Fruit fly (Drosophila melanogaster) whole organism, embryonic: ENCODE results near the gene Rh5.

ENCODE experiments used
- Asciz ChIP-seq: fragments of 200-800 bp; sonication (Bioruptor generic); optimal IDR thresholded peaks from 2 replicates; lab custom pipeline; 2017; ENCODE audit warnings: missing biosample characterization, mild to moderate bottlenecking, missing genetic modification characterization, missing genetic modification reagents
- Atf3 ChIP-seq: fragments of 200-800 bp; sonication (Bioruptor generic); optimal IDR thresholded peaks from 3 replicates; lab custom pipeline; 2016; ENCODE audit warnings: missing biosample characterization, missing genetic modification characterization
- B-H1 ChIP-seq: fragments of 200-800 bp; sonication (Bioruptor generic); IDR thresholded peaks from 3 replicates; pipeline ENCODE4 v1.3.6; 2022; ENCODE audit warnings: missing biosample characterization, missing genetic modification characterization
- CG10431 ChIP-seq: fragments of 200-800 bp; sonication (Bioruptor generic); optimal IDR thresholded peaks from 3 replicates; lab custom pipeline; 2018; ENCODE audit warnings: missing biosample characterization, mild to moderate bottlenecking, missing genetic modification characterization
- CG12071 ChIP-seq: fragments of 200-800 bp; sonication (Bioruptor generic); optimal IDR thresholded peaks from 3 replicates; lab custom pipeline; 2018; ENCODE audit warnings: missing biosample characterization, mild to moderate bottlenecking, missing genetic modification characterization
- CG12104 ChIP-seq: fragments of 200-800 bp; sonication (Bioruptor generic); optimal IDR thresholded peaks from 3 replicates; lab custom pipeline; 2016; ENCODE audit warnings: missing biosample characterization, missing genetic modification characterization
- CG12219 ChIP-seq: fragments of 200-800 bp; sonication (Bioruptor generic); optimal IDR thresholded peaks from 3 replicates; lab custom pipeline; 2018; ENCODE audit warnings: missing biosample characterization, mild to moderate bottlenecking, missing genetic modification characterization
- CG12769 ChIP-seq: fragments of 200-800 bp; sonication (Bioruptor generic); optimal IDR thresholded peaks from 2 replicates; lab custom pipeline; 2019; ENCODE audit warnings: missing biosample characterization, mild to moderate bottlenecking, missing genetic modification characterization, moderate library complexity
- CG15011 ChIP-seq: fragments of 200-800 bp; sonication (Bioruptor generic); optimal IDR thresholded peaks from 3 replicates; lab custom pipeline; 2018; ENCODE audit warnings: missing biosample characterization, mild to moderate bottlenecking, missing genetic modification characterization
- CG2202 ChIP-seq: fragments of 200-800 bp; sonication (Bioruptor generic); optimal IDR thresholded peaks from 2 replicates; lab custom pipeline; 2018; ENCODE audit warnings: missing biosample characterization, mild to moderate bottlenecking, missing genetic modification characterization
- CG32532 ChIP-seq: fragments of 200-800 bp; sonication (Bioruptor generic); IDR thresholded peaks from 2 replicates; pipeline ENCODE4 v1.3.6; 2022; ENCODE audit warnings: missing biosample characterization, missing genetic modification characterization
- CG3838 ChIP-seq: fragments of 200-800 bp; sonication (Bioruptor generic); optimal IDR thresholded peaks from 3 replicates; lab custom pipeline; 2016; ENCODE audit warnings: missing biosample characterization, missing genetic modification characterization
- CG3847 ChIP-seq: fragments of 200-800 bp; sonication (Bioruptor generic); IDR thresholded peaks from 2 replicates; pipeline ENCODE4 v1.3.6; 2022; ENCODE audit warnings: missing biosample characterization, missing genetic modification characterization
- CG4617 ChIP-seq: fragments of 200-800 bp; sonication (Bioruptor generic); optimal IDR thresholded peaks from 3 replicates; lab custom pipeline; 2016; ENCODE audit warnings: missing biosample characterization, missing genetic modification characterization, borderline replicate concordance
- CG6254 ChIP-seq: fragments of 200-800 bp; sonication (Bioruptor generic); optimal IDR thresholded peaks from 3 replicates; lab custom pipeline; 2017; ENCODE audit warnings: mild to moderate bottlenecking, missing biosample characterization, missing genetic modification reagents, missing genetic modification characterization
- CG6765 ChIP-seq: fragments of 200-800 bp; sonication (Bioruptor generic); optimal IDR thresholded peaks from 3 replicates; lab custom pipeline; 2017; ENCODE audit warnings: missing biosample characterization, mild to moderate bottlenecking, missing genetic modification characterization
- CG6813 ChIP-seq: fragments of 200-800 bp; sonication (Bioruptor generic); optimal IDR thresholded peaks from 2 replicates; lab custom pipeline; 2017; ENCODE audit warnings: missing biosample characterization, missing genetic modification characterization, mild to moderate bottlenecking, moderate library complexity, missing genetic modification reagents
- CG7357 ChIP-seq: fragments of 200-800 bp; sonication (Bioruptor generic); IDR thresholded peaks from 3 replicates; pipeline ENCODE4 v1.3.6; 2022; ENCODE audit warnings: missing biosample characterization, missing genetic modification characterization
- CG7556 ChIP-seq: fragments of 200-800 bp; sonication (Bioruptor generic); optimal IDR thresholded peaks from 2 replicates; lab custom pipeline; 2017; ENCODE audit warnings: missing biosample characterization, mild to moderate bottlenecking, missing genetic modification characterization
- CG8388 ChIP-seq: fragments of 200-800 bp; sonication (Bioruptor generic); optimal IDR thresholded peaks from 2 replicates; lab custom pipeline; 2019; ENCODE audit warnings: missing biosample characterization, mild to moderate bottlenecking, missing genetic modification characterization, moderate library complexity
- Drgx ChIP-seq: fragments of 200-800 bp; sonication (Bioruptor generic); IDR thresholded peaks from 2 replicates; pipeline ENCODE4 v1.3.6; 2022; ENCODE audit warnings: missing biosample characterization, missing genetic modification characterization
- ERR ChIP-seq: fragments of 200-800 bp; sonication (Bioruptor generic); optimal IDR thresholded peaks from 2 replicates; lab custom pipeline; 2016; ENCODE audit warnings: missing biosample characterization, missing genetic modification characterization
- Fer2 ChIP-seq: fragments of 200-800 bp; sonication (Bioruptor generic); optimal IDR thresholded peaks from 2 replicates; lab custom pipeline; 2018; ENCODE audit warnings: missing biosample characterization, mild to moderate bottlenecking, missing genetic modification characterization, moderate library complexity
- Gsc ChIP-seq: fragments of 200-800 bp; sonication (Bioruptor generic); IDR thresholded peaks from 2 replicates; pipeline ENCODE4 v1.3.6; 2022; ENCODE audit warnings: missing biosample characterization, missing genetic modification characterization
- HLH3B ChIP-seq: fragments of 200-800 bp; sonication (Bioruptor generic); IDR thresholded peaks from 2 replicates; pipeline ENCODE4 v1.3.6; 2022; ENCODE audit warnings: missing biosample characterization, missing genetic modification characterization
- HLH54F ChIP-seq: fragments of 200-800 bp; sonication (Bioruptor generic); optimal IDR thresholded peaks from 3 replicates; lab custom pipeline; 2016; ENCODE audit warnings: missing biosample characterization, missing genetic modification characterization
- MBD-R2 ChIP-seq: fragments of 200-800 bp; sonication (Bioruptor generic); IDR thresholded peaks from 2 replicates; pipeline ENCODE4 v1.3.6; 2022; ENCODE audit warnings: missing biosample characterization, missing genetic modification characterization
- NC2β ChIP-seq: fragments of 200-800 bp; sonication (Bioruptor generic); optimal IDR thresholded peaks from 2 replicates; lab custom pipeline; 2016; ENCODE audit warnings: missing biosample characterization, missing genetic modification characterization
- Ptx1 ChIP-seq: fragments of 200-800 bp; sonication (Bioruptor generic); IDR thresholded peaks from 2 replicates; pipeline ENCODE4 v1.3.6; 2022; ENCODE audit warnings: missing biosample characterization, missing genetic modification characterization
- Sry-β ChIP-seq: fragments of 200-800 bp; sonication (Bioruptor generic); optimal IDR thresholded peaks from 2 replicates; lab custom pipeline; 2018; ENCODE audit warnings: missing biosample characterization, mild to moderate bottlenecking, missing genetic modification characterization, moderate library complexity
- Sry-δ ChIP-seq: fragments of 200-800 bp; sonication (Bioruptor generic); optimal IDR thresholded peaks from 2 replicates; lab custom pipeline; 2016; ENCODE audit warnings: missing biosample characterization, missing genetic modification characterization
- Tbp ChIP-seq: fragments of >200 bp; optimal IDR thresholded peaks from 2 replicates; lab custom pipeline; 2018; ENCODE audit warnings: missing biosample characterization, missing genetic modification characterization
- ash1 ChIP-seq: fragments of 200-800 bp; sonication (Bioruptor generic); optimal IDR thresholded peaks from 2 replicates; lab custom pipeline; 2018; ENCODE audit warnings: missing biosample characterization, mild to moderate bottlenecking, missing genetic modification characterization
- bbx ChIP-seq: fragments of 200-800 bp; sonication (Bioruptor generic); IDR thresholded peaks from 2 replicates; pipeline ENCODE4 v1.3.6; 2022; ENCODE audit warnings: missing biosample characterization, missing genetic modification characterization; ENCODE audit not compliant: partially characterized antibody
- bcd ChIP-seq: fragments of 200-800 bp; sonication (Bioruptor generic); optimal IDR thresholded peaks from 2 replicates; lab custom pipeline; 2017; ENCODE audit warnings: missing biosample characterization, mild to moderate bottlenecking, missing genetic modification characterization
- bigmax ChIP-seq: fragments of 200-800 bp; sonication (Bioruptor generic); optimal IDR thresholded peaks from 2 replicates; lab custom pipeline; 2018; ENCODE audit warnings: missing biosample characterization, mild to moderate bottlenecking, missing genetic modification characterization
- cas ChIP-seq: fragments of 200-800 bp; sonication (Bioruptor generic); IDR thresholded peaks from 2 replicates; pipeline ENCODE4 v1.3.6; 2022; ENCODE audit warnings: missing biosample characterization, missing genetic modification characterization
- gem ChIP-seq: fragments of 200-800 bp; sonication (Bioruptor generic); optimal IDR thresholded peaks from 2 replicates; lab custom pipeline; 2019; ENCODE audit warnings: missing biosample characterization, mild to moderate bottlenecking, missing genetic modification characterization, moderate library complexity
- kah ChIP-seq: fragments of 200-800 bp; sonication (Bioruptor generic); optimal IDR thresholded peaks from 2 replicates; lab custom pipeline; 2018; ENCODE audit warnings: missing biosample characterization, mild to moderate bottlenecking, missing genetic modification characterization
- lbe ChIP-seq: fragments of 200-800 bp; sonication (Bioruptor generic); optimal IDR thresholded peaks from 2 replicates; lab custom pipeline; 2016; ENCODE audit warnings: missing biosample characterization, mild to moderate bottlenecking, missing genetic modification characterization
- maf-S ChIP-seq: fragments of 200-800 bp; sonication (Bioruptor generic); optimal IDR thresholded peaks from 2 replicates; lab custom pipeline; 2016; ENCODE audit warnings: missing biosample characterization, missing genetic modification characterization
- nerfin-2 ChIP-seq: fragments of 200-800 bp; sonication (Bioruptor generic); IDR thresholded peaks from 2 replicates; pipeline ENCODE4 v1.3.6; 2022; ENCODE audit warnings: missing biosample characterization, missing genetic modification characterization; ENCODE audit not compliant: partially characterized antibody
- oc ChIP-seq: fragments of 200-800 bp; sonication (Bioruptor generic); optimal IDR thresholded peaks from 2 replicates; lab custom pipeline; 2018; ENCODE audit warnings: missing biosample characterization, mild to moderate bottlenecking, missing genetic modification characterization, moderate library complexity
- psq ChIP-seq: fragments of 200-800 bp; sonication (Bioruptor generic); optimal IDR thresholded peaks from 2 replicates; lab custom pipeline; 2017; ENCODE audit warnings: missing biosample characterization, missing genetic modification characterization
- sim ChIP-seq: fragments of 200-800 bp; sonication (Bioruptor generic); IDR thresholded peaks from 2 replicates; pipeline ENCODE4 v1.3.6; 2022; ENCODE audit warnings: missing biosample characterization, missing genetic modification characterization
- stwl ChIP-seq: fragments of 200-800 bp; sonication (Bioruptor generic); optimal IDR thresholded peaks from 3 replicates; lab custom pipeline; 2018; ENCODE audit warnings: missing biosample characterization, mild to moderate bottlenecking, missing genetic modification characterization, moderate library complexity
- tap ChIP-seq: fragments of 200-800 bp; optimal IDR thresholded peaks from 3 replicates; lab custom pipeline; 2019; ENCODE audit warnings: missing biosample characterization, mild to moderate bottlenecking, missing genetic modification characterization, moderate library complexity
- usp ChIP-seq: fragments of >200 bp; optimal IDR thresholded peaks from 2 replicates; lab custom pipeline; 2017; ENCODE audit warnings: missing biosample characterization, missing genetic modification characterization
- vfl ChIP-seq: fragments of 200-800 bp; sonication (Bioruptor generic); optimal IDR thresholded peaks from 2 replicates; lab custom pipeline; 2016; ENCODE audit warnings: missing biosample characterization, missing genetic modification characterization
- vvl ChIP-seq: fragments of 200-800 bp; sonication (Bioruptor generic); IDR thresholded peaks from 2 replicates; pipeline ENCODE4 v1.3.6; 2022; ENCODE audit warnings: missing biosample characterization, missing genetic modification characterization
- zen ChIP-seq: fragments of 200-800 bp; sonication (Bioruptor generic); optimal IDR thresholded peaks from 3 replicates; lab custom pipeline; 2018; ENCODE audit warnings: missing biosample characterization, mild to moderate bottlenecking, missing genetic modification characterization, moderate library complexity

Gene Rh5

DNA sequence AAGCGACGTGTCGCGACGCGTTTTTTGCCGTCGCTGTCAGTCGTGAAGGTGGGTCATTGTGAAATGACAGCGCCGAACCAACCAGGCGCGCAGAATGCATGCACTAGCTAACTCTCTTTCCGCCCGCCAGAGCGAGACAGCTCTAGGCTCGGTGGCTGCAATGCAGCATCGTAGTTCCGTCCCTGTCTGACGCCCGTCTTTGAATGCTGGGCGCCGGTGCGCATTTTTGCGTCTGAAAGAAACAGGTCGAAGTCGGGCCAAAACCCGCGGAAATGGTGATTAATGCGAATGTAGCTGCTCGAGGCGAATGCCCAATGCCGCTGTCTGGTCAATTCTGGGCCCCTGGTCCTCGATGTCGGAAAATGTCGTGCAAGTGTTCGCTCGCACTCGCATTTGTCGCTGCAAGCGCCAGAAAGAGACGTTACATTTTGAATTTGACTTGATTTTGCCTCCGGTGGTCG is 592 bp upstream of the Rh5 start (continued):
- TF ChIP-seq ash1 (GFP tag; lab: Kevin White, UChicago) (no peak), HLH54F (no peak), Tbp (GFP tag; lab: Kevin White, UChicago) (no peak), Fer2 (tag; lab: Kevin White, UChicago) (no peak), B-H1 (GFP tag; lab: Robert Waterston, UW) (no peak), zen (tag; lab: Kevin White, UChicago) (peak; percentile 88), CG12104 (GFP tag; lab: Kevin White, UChicago) (no peak), ERR (GFP tag; lab: Kevin White, UChicago) (peak; percentile 66), MBD-R2 (GFP tag; lab: Robert Waterston, UW) (no peak), oc (tag; lab: Kevin White, UChicago) (peak; percentile 90), CG12769 (tag; lab: Kevin White, UChicago) (peak; percentile 99), Atf3 (GFP tag; lab: Kevin White, UChicago) (no peak), bbx (GFP tag; lab: Robert Waterston, UW) (no peak), CG3847 (GFP tag; lab: Robert Waterston, UW) (no peak), nerfin-2 (GFP tag; lab: Robert Waterston, UW) (no peak), bigmax (no peak), sim (GFP tag; lab: Robert Waterston, UW) (no peak), gem (tag; lab: Kevin White, UChicago) (no peak), CG10431 (GFP tag; lab: Kevin White, UChicago) (peak; percentile 85), Drgx (no peak), kah (GFP tag; lab: Kevin White, UChicago) (peak; percentile 100), bcd (GFP tag; lab: Kevin White, UChicago) (peak; percentile 32), psq (GFP tag; lab: Kevin White, UChicago) (peak; percentile 6), CG12071 (GFP tag; lab: Kevin White, UChicago) (peak; percentile 80), CG3838 (GFP tag; lab: Kevin White, UChicago) (peak; percentile 64), CG6765 (GFP tag; lab: Kevin White, UChicago) (peak; percentile 52), maf-S (GFP tag; lab: Kevin White, UChicago) (no peak), CG15011 (GFP tag; lab: Kevin White, UChicago) (no peak), CG12219 (GFP tag; lab: Kevin White, UChicago) (peak; percentile 85), CG8388 (GFP tag; lab: Kevin White, UChicago) (peak; percentile 59), CG6813 (GFP tag; lab: Kevin White, UChicago) (peak; percentile 50), NC2β (peak; percentile 66), CG2202 (tag; lab: Kevin White, UChicago) (no peak), tap (tag; lab: Kevin White, UChicago) (peak; percentile 57), Gsc (GFP tag; lab: Robert Waterston, UW) (no peak), CG4617 (no peak), Ptx1 (GFP tag; lab: Robert Waterston, UW) (no peak), vfl (GFP tag; lab: Kevin White, UChicago) (peak; percentile 23), Sry-δ (GFP tag; lab: Kevin White, UChicago) (peak; percentile 15), vvl (GFP tag; lab: Robert Waterston, UW) (no peak), HLH3B (no peak), stwl (tag; lab: Kevin White, UChicago) (peak; percentile 43), CG7357 (GFP tag; lab: Robert Waterston, UW) (no peak), cas (GFP tag; lab: Robert Waterston, UW) (no peak), usp (GFP tag; lab: Kevin White, UChicago) (no peak), lbe (GFP tag; lab: Kevin White, UChicago) (no peak), CG6254 (GFP tag; lab: Kevin White, UChicago) (peak; percentile 92), CG32532 (GFP tag; lab: Robert Waterston, UW) (no peak), Sry-β (GFP tag; lab: Kevin White, UChicago) (peak; percentile 46), CG7556 (GFP tag; lab: Kevin White, UChicago) (no peak), Asciz (GFP tag; lab: Kevin White, UChicago) (no peak)
